Worm (Caenorhabditis elegans) whole organism, L4/young adult: ENCODE data around the gene egl-8.

ENCODE experiments used
- W03F9.2 ChIP-seq: fragments of 150-350 bp; optimal IDR thresholded peaks from 2 replicates; lab custom pipeline; 2014; ENCODE audit warnings: missing biosample characterization, missing genetic modification characterization
- dao-5 ChIP-seq: sonication (generic microtip); optimal IDR thresholded peaks from 2 replicates; lab custom pipeline; 2016; ENCODE audit warnings: missing genotype, missing genetic modification characterization, moderate library complexity, missing compliant biosample characterization

- TF ChIP-seq dao-5 (tag; lab: Kevin White, UChicago) (no peak), W03F9.2 (tag; lab: Kevin White, UChicago) (no peak)
Observed at ce11 chrV:27604-28003, 7.0 kb downstream of the egl-8 start.
